Worm (Caenorhabditis elegans) whole organism, midembryonic: Measurements from ENCODE around the gene F32D8.14.

Experiments
- T22C8.4 ChIP-seq: fragments of 200-800 bp; sonication (Bioruptor generic); IDR thresholded peaks from 2 replicates; pipeline ENCODE4 v1.3.6; 2022; ENCODE audit warnings: missing genetic modification characterization, missing compliant biosample characterization
- flt-1 ChIP-seq: fragments of 200-800 bp; sonication (Bioruptor generic); IDR thresholded peaks from 2 replicates; pipeline ENCODE4 v1.3.6; 2022; ENCODE audit warnings: missing genetic modification characterization, missing compliant biosample characterization
- klf-2 ChIP-seq: fragments of 200-800 bp; sonication (Bioruptor generic); conservative IDR thresholded peaks from 2 replicates; pipeline ENCODE4 v1.3.6; 2022; ENCODE audit warnings: missing genetic modification reagents, missing genetic modification characterization, missing compliant biosample characterization
- ref-1 ChIP-seq: fragments of 200-800 bp; sonication (Bioruptor generic); conservative IDR thresholded peaks from 2 replicates; pipeline ENCODE4 v1.3.6; 2022; ENCODE audit warnings: missing genetic modification reagents, missing genetic modification characterization, missing compliant biosample characterization
- tab-1 ChIP-seq: fragments of 200-800 bp; sonication (Bioruptor generic); IDR thresholded peaks from 2 replicates; pipeline ENCODE4 v1.3.6; 2022; ENCODE audit warnings: missing genetic modification characterization, missing compliant biosample characterization
- ztf-29 ChIP-seq: fragments of 200-800 bp; sonication (Bioruptor generic); IDR thresholded peaks from 2 replicates; pipeline ENCODE4 v1.3.6; 2022; ENCODE audit warnings: missing genetic modification reagents, missing genetic modification characterization, missing compliant biosample characterization

- TF ChIP-seq flt-1 (GFP tag; lab: Robert Waterston, UW) = no peak
- TF ChIP-seq tab-1 = no peak
- no peak for TF ChIP-seq T22C8.4 (GFP tag; lab: Robert Waterston, UW)
- no peak for TF ChIP-seq klf-2 (GFP tag; lab: Robert Waterston, UW)
- no peak for TF ChIP-seq ref-1 (GFP tag; lab: Robert Waterston, UW)
- no peak for TF ChIP-seq ztf-29 (GFP tag; lab: Robert Waterston, UW)
Observed at ce11 chrV:10877808-10878600, 16.6 kb downstream of the F32D8.14 start.
